Worm (Caenorhabditis elegans): ENCODE data around the gene srw-136.

DNA sequence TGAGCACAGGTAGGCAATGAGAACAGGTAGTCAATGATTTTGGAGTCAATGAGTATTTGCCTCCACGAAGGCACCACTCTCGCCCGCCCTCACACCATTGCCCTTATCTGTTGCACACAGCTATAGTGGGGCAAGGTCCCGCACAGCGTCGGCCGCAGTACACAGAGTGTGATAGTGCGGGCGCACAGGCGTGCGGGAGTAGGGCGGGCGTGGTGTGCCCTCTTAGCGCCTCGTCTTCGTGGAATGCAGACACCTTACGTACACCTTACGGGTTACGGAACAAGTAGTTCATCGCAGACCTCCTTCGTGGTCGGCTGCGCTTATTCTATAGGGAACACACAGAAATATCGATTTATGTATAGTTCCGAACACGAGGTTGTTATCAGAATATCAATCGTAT lies 7.6 kb upstream of the srw-136 start:
- TF ChIP-seq snpc-4 (tag; optimal IDR thresholded peaks at IDR 0.05) (no peak), unc-39 (tag; optimal IDR thresholded peaks at IDR 0.05) (no peak), nhr-12 (tag; optimal IDR thresholded peaks at IDR 0.05) (no peak), nhr-76 (tag; optimal IDR thresholded peaks at IDR 0.05) (no peak), ztf-11 (tag; optimal IDR thresholded peaks at IDR 0.05) (no peak), unc-62 (GFP tag; optimal IDR thresholded peaks at IDR 0.05) (no peak), mep-1 (tag; optimal IDR thresholded peaks at IDR 0.05) (no peak), tbx-8 (GFP tag; optimal IDR thresholded peaks at IDR 0.05) (no peak), ces-1 (GFP tag; optimal IDR thresholded peaks at IDR 0.05) (no peak), blmp-1 (tag; optimal IDR thresholded peaks at IDR 0.05) (no peak), lsy-2 (tag; optimal IDR thresholded peaks at IDR 0.05) (no peak), drap-1 (GFP tag; optimal IDR thresholded peaks at IDR 0.05) (no peak)

All from whole organism, mixed stage, embryonic.